Worm (Caenorhabditis elegans): ENCODE measurements around the gene F11A5.5.

The F11A5.5 gene

ce11 chrV:16198016-16198415, at the start of gene F11A5.5:
TSS of gene F11A5.5 (plus strand) at chrV:16198316.
- TF ChIP-seq unc-62 (GFP tag; optimal IDR thresholded peaks at IDR 0.05): no peak

- no peak for TF ChIP-seq unc-62 (GFP tag; optimal IDR thresholded peaks at IDR 0.05)
These were observed 49.3 kb upstream of the F11A5.5 start, which contains the start of gene F10A3.4 for ce11 chrV:16148805-16149204. TSS of gene F10A3.4 (plus strand) at chrV:16149105.

ce11 chrV:16153375-16153774, 44.7 kb upstream of the F11A5.5 start, which contains the start of gene str-254:
TSS of gene str-254 (minus strand) at chrV:16153475.
- TF ChIP-seq unc-62 (GFP tag; optimal IDR thresholded peaks at IDR 0.05): no peak

- no peak for TF ChIP-seq unc-62 (GFP tag; optimal IDR thresholded peaks at IDR 0.05)
These were observed 43.0 kb upstream of the F11A5.5 start, which contains the start of gene str-97 for ce11 chrV:16155111-16155510. TSS of gene str-97 (minus strand) at chrV:16155211.

ce11 chrV:16158391-16158790, 39.7 kb upstream of the F11A5.5 start, which contains the start of gene str-99:
TSS of gene str-99 (minus strand) at chrV:16158491.
- TF ChIP-seq unc-62 (GFP tag; optimal IDR thresholded peaks at IDR 0.05): no peak

ce11 chrV:16159594-16159993, 38.5 kb upstream of the F11A5.5 start, which contains the start of gene F10A3.17:
TSS of gene F10A3.17 (minus strand) at chrV:16159694.
- no peak for TF ChIP-seq unc-62 (GFP tag; optimal IDR thresholded peaks at IDR 0.05)

- no peak for TF ChIP-seq unc-62 (GFP tag; optimal IDR thresholded peaks at IDR 0.05)
These were observed 38.0 kb upstream of the F11A5.5 start for ce11 chrV:16160087-16160486.

ce11 chrV:16162124-16162735, 35.9 kb upstream of the F11A5.5 start, which contains the start of the genes str-109 and F10A3.11:
TSS of gene str-109 (minus strand) at chrV:16162224.
TSS of gene F10A3.11 (plus strand) at chrV:16162685.
- TF ChIP-seq unc-62 (GFP tag; optimal IDR thresholded peaks at IDR 0.05): no peak

ce11 chrV:16163719-16164118, 34.4 kb upstream of the F11A5.5 start, which contains the start of gene F10A3.12:
TSS of gene F10A3.12 (plus strand) at chrV:16164019.
- no peak for TF ChIP-seq unc-62 (GFP tag; optimal IDR thresholded peaks at IDR 0.05)

- no peak for TF ChIP-seq unc-62 (GFP tag; optimal IDR thresholded peaks at IDR 0.05)
These were observed 32.2 kb upstream of the F11A5.5 start, which contains the start of gene str-108 for ce11 chrV:16165936-16166335. TSS of gene str-108 (plus strand) at chrV:16166236.

- no peak for TF ChIP-seq unc-62 (GFP tag; optimal IDR thresholded peaks at IDR 0.05)
These were observed 29.1 kb upstream of the F11A5.5 start, which contains the start of gene str-111 for ce11 chrV:16169026-16169425. TSS of gene str-111 (minus strand) at chrV:16169126.

- TF ChIP-seq unc-62 (GFP tag; optimal IDR thresholded peaks at IDR 0.05): no peak
These were observed 26.4 kb upstream of the F11A5.5 start, which contains the start of gene K05D4.9 for ce11 chrV:16171721-16172120. TSS of gene K05D4.9 (minus strand) at chrV:16171821.

- TF ChIP-seq unc-62 (GFP tag; optimal IDR thresholded peaks at IDR 0.05): no peak
These were observed 24.0 kb upstream of the F11A5.5 start for ce11 chrV:16174109-16174508.

- no peak for TF ChIP-seq unc-62 (GFP tag; optimal IDR thresholded peaks at IDR 0.05)
These were observed 22.9 kb upstream of the F11A5.5 start for ce11 chrV:16175227-16175626.

ce11 chrV:16175757-16176156, 22.4 kb upstream of the F11A5.5 start, which contains the start of gene cyp-33D1:
TSS of gene cyp-33D1 (minus strand) at chrV:16175857.
- TF ChIP-seq unc-62 (GFP tag; optimal IDR thresholded peaks at IDR 0.05): no peak

ce11 chrV:16180350-16180749, 17.8 kb upstream of the F11A5.5 start, which contains the start of gene str-106:
TSS of gene str-106 (plus strand) at chrV:16180650.
- no peak for TF ChIP-seq unc-62 (GFP tag; optimal IDR thresholded peaks at IDR 0.05)

- TF ChIP-seq unc-62 (GFP tag; optimal IDR thresholded peaks at IDR 0.05): no peak
These were observed 16.0 kb upstream of the F11A5.5 start, which contains the start of gene srz-13 for ce11 chrV:16182110-16182509. TSS of gene srz-13 (plus strand) at chrV:16182410.

All from whole organism, dauer.